Worm (Caenorhabditis elegans): ENCODE measurements around the gene hot-4.

ce11 chrIII:6206161-6206853, 10.9 kb upstream of the hot-4 start, which contains the start of the genes sna-3 and rps-3:
- no peak for TF ChIP-seq ama-1 (optimal IDR thresholded peaks at IDR 0.05)
- no peak for TF ChIP-seq B0310.2 (tag; optimal IDR thresholded peaks at IDR 0.05)
- TF ChIP-seq tbx-37 (GFP tag; conservative IDR thresholded peaks at IDR 0.05): no peak
- TF ChIP-seq hmg-4 (GFP tag; optimal IDR thresholded peaks at IDR 0.05): no peak
- TF ChIP-seq ceh-13 (GFP tag; optimal IDR thresholded peaks at IDR 0.05): no peak

Data from whole organism, early embryonic.